Fruit fly (Drosophila melanogaster) whole organism, adult: Measurements from ENCODE around the gene CG13901.

ENCODE experiments used
- CG1620 ChIP-seq: fragments of 200-800 bp; sonication (Bioruptor generic); optimal IDR thresholded peaks from 2 replicates; lab custom pipeline; 2016; ENCODE audit warnings: missing biosample characterization, missing genetic modification characterization
- CG33017 ChIP-seq: fragments of 200-800 bp; sonication (Bioruptor generic); optimal IDR thresholded peaks from 2 replicates; lab custom pipeline; 2018; ENCODE audit warnings: missing biosample characterization, mild to moderate bottlenecking, missing genetic modification characterization, moderate library complexity
- CG5204 ChIP-seq: fragments of 200-800 bp; sonication (Bioruptor generic); optimal IDR thresholded peaks from 2 replicates; lab custom pipeline; 2016; ENCODE audit warnings: missing biosample characterization, missing genetic modification characterization
- CG7045 ChIP-seq: fragments of 200-800 bp; sonication (Bioruptor generic); optimal IDR thresholded peaks from 2 replicates; lab custom pipeline; 2017; ENCODE audit warnings: missing biosample characterization, mild to moderate bottlenecking, missing genetic modification characterization
- CG7101 ChIP-seq: fragments of 200-800 bp; sonication (Bioruptor generic); optimal IDR thresholded peaks from 2 replicates; lab custom pipeline; 2018; ENCODE audit warnings: missing biosample characterization, mild to moderate bottlenecking, missing genetic modification characterization, moderate library complexity
- Crg-1 ChIP-seq: fragments of 200-800 bp; sonication (Bioruptor generic); optimal IDR thresholded peaks from 2 replicates; lab custom pipeline; 2016; ENCODE audit warnings: missing biosample characterization, missing genetic modification characterization
- cic ChIP-seq: fragments of 200-800 bp; sonication (Bioruptor generic); optimal IDR thresholded peaks from 2 replicates; lab custom pipeline; 2017; ENCODE audit warnings: missing biosample characterization, mild to moderate bottlenecking, missing genetic modification characterization, moderate library complexity
- kay ChIP-seq: fragments of 200-800 bp; sonication (Bioruptor generic); peaks from one replicate; lab custom pipeline; 2016; ENCODE audit warnings: missing biosample characterization, missing genetic modification characterization, borderline replicate concordance
- tj ChIP-seq: fragments of 200-800 bp; sonication (Bioruptor generic); optimal IDR thresholded peaks from 3 replicates; lab custom pipeline; 2017; ENCODE audit warnings: missing biosample characterization, mild to moderate bottlenecking, missing genetic modification characterization, moderate library complexity

dm6 chr3L:832897-833857, 4.4 kb downstream of the CG13901 start, which contains the start of gene Sf3b3:
- TF ChIP-seq CG5204 (GFP tag; lab: Kevin White, UChicago) (no peak), CG7101 (tag; lab: Kevin White, UChicago) (peak; percentile 50), CG1620 (GFP tag; lab: Kevin White, UChicago) (no peak), Crg-1 (GFP tag; lab: Kevin White, UChicago) (no peak), cic (GFP tag; lab: Kevin White, UChicago) (no peak), tj (GFP tag; lab: Kevin White, UChicago) (peak; percentile 52), CG33017 (tag; lab: Kevin White, UChicago) (no peak), kay (no peak), CG7045 (peak; percentile 4)
